Worm (Caenorhabditis elegans): ENCODE data around the gene lgc-43.

- TF ChIP-seq him-1 (tag; optimal IDR thresholded peaks at IDR 0.05) (no peak), W03F9.2 (tag; optimal IDR thresholded peaks at IDR 0.05) (no peak), dao-5 (tag; optimal IDR thresholded peaks at IDR 0.05) (no peak)
These were observed 31.8 kb upstream of the lgc-43 start, which contains the start of gene zim-1 for ce11 chrIV:10546589-10547136.
